Fruit fly (Drosophila melanogaster) whole organism, prepupa: ENCODE measurements around the gene CG32712.

Experiments used
- Blimp-1 ChIP-seq: fragments of 200-800 bp; sonication (Bioruptor generic); optimal IDR thresholded peaks from 3 replicates; lab custom pipeline; 2017; ENCODE audit warnings: missing biosample characterization, missing genetic modification characterization, mild to moderate bottlenecking, moderate library complexity, missing genetic modification reagents
- CG1621 ChIP-seq: fragments of 200-800 bp; sonication (Bioruptor generic); optimal IDR thresholded peaks from 3 replicates; lab custom pipeline; 2018; ENCODE audit warnings: missing biosample characterization, mild to moderate bottlenecking, missing genetic modification characterization
- OdsH ChIP-seq: fragments of 200-800 bp; sonication (Bioruptor generic); optimal IDR thresholded peaks from 3 replicates; lab custom pipeline; 2016; ENCODE audit warnings: missing biosample characterization, missing genetic modification characterization
- Smox ChIP-seq: fragments of 200-800 bp; sonication (Bioruptor generic); optimal IDR thresholded peaks from 3 replicates; lab custom pipeline; 2016; ENCODE audit warnings: missing biosample characterization, missing genetic modification characterization
- lz ChIP-seq: fragments of 200-800 bp; sonication (Bioruptor generic); optimal IDR thresholded peaks from 3 replicates; lab custom pipeline; 2016; ENCODE audit warnings: missing biosample characterization, missing genetic modification characterization

- TF ChIP-seq Blimp-1 (no peak), CG1621 (no peak), lz (GFP tag; lab: Kevin White, UChicago) (no peak), OdsH (GFP tag; lab: Kevin White, UChicago) (no peak), Smox (GFP tag; lab: Kevin White, UChicago) (no peak)
Measured at dm6 chrX:8476817-8477216, 43.2 kb upstream of the CG32712 start, which contains the start of gene Cp7Fc.
